Worm (Caenorhabditis elegans): ENCODE results near the gene Y17G7B.3.

Gene Y17G7B.3

ce11 chrII:11977363-11977762 lies 11.5 kb upstream of the Y17G7B.3 start, which contains the start of gene Y17G7B.21:
TSS of gene Y17G7B.21 (minus strand) at chrII:11977661.
- peak; percentile 58 for TF ChIP-seq mes-2 (tag; optimal IDR thresholded peaks at IDR 0.05; ENCODE audit: poor library complexity, severe bottlenecking)
- TF ChIP-seq sdz-12 (GFP tag; optimal IDR thresholded peaks at IDR 0.05), result peak; percentile 51
- no peak for TF ChIP-seq saeg-2 (GFP tag; IDR thresholded peaks at IDR 0.05)
- no peak for TF ChIP-seq D1046.2 (GFP tag; IDR thresholded peaks at IDR 0.05)
- TF ChIP-seq tra-1 (GFP tag; IDR thresholded peaks at IDR 0.05), result peak; percentile 40; the same call in 1 of the 2 replicates
- TF ChIP-seq rbr-2 (tag; optimal IDR thresholded peaks at IDR 0.05), result no peak
- TF ChIP-seq pha-4 (GFP tag; IDR thresholded peaks at IDR 0.05), result peak; percentile 41; the same call in 1 of the 2 replicates
- TF ChIP-seq pha-4 (tag; optimal IDR thresholded peaks at IDR 0.05), result no peak
- TF ChIP-seq nhr-11 (tag; optimal IDR thresholded peaks at IDR 0.05), result no peak
- peak; percentile 19 for TF ChIP-seq aha-1 (tag)
- TF ChIP-seq F49E8.2 (tag; optimal IDR thresholded peaks at IDR 0.05; ENCODE audit: borderline replicate concordance), result no peak
- peak in 1 of 2 experiments; percentile 4 for TF ChIP-seq daf-16 (GFP tag; optimal IDR thresholded peaks at IDR 0.05)
- no peak for TF ChIP-seq daf-16 (tag; optimal IDR thresholded peaks at IDR 0.05)
- no peak for TF ChIP-seq ztf-11 (tag; optimal IDR thresholded peaks at IDR 0.05)
- TF ChIP-seq egl-43 (GFP tag; IDR thresholded peaks at IDR 0.05), result no peak
- no peak for TF ChIP-seq R02D3.7 (tag; optimal IDR thresholded peaks at IDR 0.05)
- no peak for TF ChIP-seq lin-15B (tag; optimal IDR thresholded peaks at IDR 0.05)
- no peak for TF ChIP-seq unc-62 (GFP tag; optimal IDR thresholded peaks at IDR 0.05 in 1 of 2)
- no peak for TF ChIP-seq unc-62 (tag; optimal IDR thresholded peaks at IDR 0.05)
- no peak for TF ChIP-seq zip-2 (tag; optimal IDR thresholded peaks at IDR 0.05)
- peak; percentile 78 for TF ChIP-seq lin-38 (GFP tag; IDR thresholded peaks at IDR 0.05)
- TF ChIP-seq daf-8 (GFP tag; IDR thresholded peaks at IDR 0.05), result no peak
- no peak for TF ChIP-seq lsy-2 (tag; optimal IDR thresholded peaks at IDR 0.05)
- TF ChIP-seq lin-39 (tag; optimal IDR thresholded peaks at IDR 0.05), result no peak
- no peak for TF ChIP-seq zfp-2 (tag; optimal IDR thresholded peaks at IDR 0.05)
- 0 out of 2 replicates have a peak, but pooled peaks have one; percentile 23 for TF ChIP-seq mxl-2 (GFP tag; conservative IDR thresholded peaks at IDR 0.05)
- TF ChIP-seq spr-1 (tag; optimal IDR thresholded peaks at IDR 0.05), result no peak
- TF ChIP-seq T26A8.4 (GFP tag; IDR thresholded peaks at IDR 0.05), result 0 out of 2 replicates have a peak, but pooled peaks have one; percentile 42
- TF ChIP-seq F44E2.7 (GFP tag; IDR thresholded peaks at IDR 0.05), result no peak
- TF ChIP-seq fos-1 (tag; optimal IDR thresholded peaks at IDR 0.05), result no peak
- TF ChIP-seq arid-1 (GFP tag; conservative IDR thresholded peaks at IDR 0.05), result peak; percentile 59; the same call in 1 of the 2 replicates
- TF ChIP-seq skn-1 (tag; optimal IDR thresholded peaks at IDR 0.05), result no peak
- peak; percentile 29 for TF ChIP-seq ama-1 (optimal IDR thresholded peaks at IDR 0.05)
- no peak for TF ChIP-seq nhr-42 (GFP tag; IDR thresholded peaks at IDR 0.05)
- no peak for TF ChIP-seq Y48G9A.11 (GFP tag; IDR thresholded peaks at IDR 0.05)
- TF ChIP-seq set-16 (GFP tag; IDR thresholded peaks at IDR 0.05), result peak; percentile 85
- no peak for TF ChIP-seq ces-1 (GFP tag; optimal IDR thresholded peaks at IDR 0.05)
- TF ChIP-seq Y105C5A.15 (GFP tag; IDR thresholded peaks at IDR 0.05), result peak; percentile 68; the same call in 1 of the 2 replicates
- no peak for TF ChIP-seq F10B5.3 (tag; optimal IDR thresholded peaks at IDR 0.05)
- TF ChIP-seq mxl-3 (GFP tag; optimal IDR thresholded peaks at IDR 0.05), result no peak
- no peak for TF ChIP-seq duxl-1 (tag; optimal IDR thresholded peaks at IDR 0.05; ENCODE audit: poor library complexity)
- no peak for TF ChIP-seq aly-2 (tag; optimal IDR thresholded peaks at IDR 0.05)
- no peak for TF ChIP-seq zag-1 (tag; optimal IDR thresholded peaks at IDR 0.05)
- TF ChIP-seq nhr-102 (tag; optimal IDR thresholded peaks at IDR 0.05), result peak; percentile 37
- no peak for TF ChIP-seq daf-19 (GFP tag; conservative IDR thresholded peaks at IDR 0.05)
- TF ChIP-seq nhr-28 (tag; optimal IDR thresholded peaks at IDR 0.05), result no peak
- TF ChIP-seq zfp-3 (GFP tag; conservative IDR thresholded peaks at IDR 0.05), result no peak
- 0 out of 4 replicates have a peak, but pooled peaks of 1 of the 2 experiments have one; percentile 33 for TF ChIP-seq madf-5 (GFP tag; IDR thresholded peaks at IDR 0.05)
- TF ChIP-seq tag-97 (GFP tag; IDR thresholded peaks at IDR 0.05), result no peak
- TF ChIP-seq vab-7 (GFP tag; IDR thresholded peaks at IDR 0.05), result 0 out of 2 replicates have a peak, but pooled peaks have one; percentile 12
- TF ChIP-seq T20F7.1 (GFP tag; optimal IDR thresholded peaks at IDR 0.05), result no peak
- TF ChIP-seq nhr-6 (tag; optimal IDR thresholded peaks at IDR 0.05), result no peak
- TF ChIP-seq attf-4 (tag; optimal IDR thresholded peaks at IDR 0.05), result no peak

All from whole organism, L4 larva.